Worm (Caenorhabditis elegans) whole organism, L2 larva: ENCODE results near the gene taf-11.1.

ENCODE experiments used
- C34F6.9 ChIP-seq: fragments of 150-350 bp; optimal IDR thresholded peaks from 2 replicates; lab custom pipeline; 2014; ENCODE audit warnings: missing biosample characterization, missing genetic modification characterization
- F13H6.1 ChIP-seq: sonication (generic microtip); optimal IDR thresholded peaks from 2 replicates; lab custom pipeline; 2016; ENCODE audit warnings: missing genetic modification characterization, missing compliant biosample characterization
- R02D3.7 ChIP-seq: fragments of 150-350 bp; optimal IDR thresholded peaks from 2 replicates; lab custom pipeline; 2014; ENCODE audit warnings: missing biosample characterization, missing genetic modification characterization
- Y55F3AM.14 ChIP-seq: fragments of 200-800 bp; sonication (Bioruptor generic); optimal IDR thresholded peaks from 2 replicates; lab custom pipeline; 2018; ENCODE audit warnings: mild to moderate bottlenecking, missing genetic modification characterization, missing compliant biosample characterization
- ZK546.5 ChIP-seq: sonication (generic microtip); optimal IDR thresholded peaks from 2 replicates; lab custom pipeline; 2017; ENCODE audit warnings: missing biosample characterization, missing genetic modification characterization
- alr-1 ChIP-seq: fragments of 150-350 bp; optimal IDR thresholded peaks from 2 replicates; lab custom pipeline; 2014; ENCODE audit warnings: missing biosample characterization, missing genetic modification characterization
- aly-2 ChIP-seq: fragments of 150-350 bp; optimal IDR thresholded peaks from 2 replicates; lab custom pipeline; 2014; ENCODE audit warnings: missing biosample characterization, missing genetic modification characterization
- ceh-82 ChIP-seq: fragments of 150-350 bp; optimal IDR thresholded peaks from 2 replicates; lab custom pipeline; 2014; ENCODE audit warnings: missing biosample characterization, missing genetic modification characterization
- crh-2 ChIP-seq: sonication (generic microtip); optimal IDR thresholded peaks from 2 replicates; lab custom pipeline; 2017; ENCODE audit warnings: missing biosample characterization, missing genetic modification characterization
- dmd-4 ChIP-seq: sonication (generic microtip); optimal IDR thresholded peaks from 2 replicates; lab custom pipeline; 2017; ENCODE audit warnings: missing biosample characterization, missing genetic modification characterization
- egl-27 ChIP-seq: sonication (generic microtip); optimal IDR thresholded peaks from 3 replicates; lab custom pipeline; 2017; ENCODE audit warnings: missing biosample characterization, missing genetic modification reagents, missing genetic modification characterization
- elt-1 ChIP-seq: fragments of 150-350 bp; optimal IDR thresholded peaks from 2 replicates; lab custom pipeline; 2014; ENCODE audit warnings: missing biosample characterization, missing genetic modification characterization
- elt-3 ChIP-seq: sonication (generic microtip); optimal IDR thresholded peaks from 2 replicates; lab custom pipeline; 2017; ENCODE audit warnings: missing biosample characterization, missing genetic modification characterization
- fos-1 ChIP-seq: fragments of 150-350 bp; optimal IDR thresholded peaks from 2 replicates; lab custom pipeline; 2014; ENCODE audit warnings: missing biosample characterization, missing genetic modification characterization
- gmeb-1 ChIP-seq: fragments of 150-350 bp; optimal IDR thresholded peaks from 2 replicates; lab custom pipeline; 2014; ENCODE audit warnings: missing biosample characterization, missing genetic modification characterization
- lin-39 ChIP-seq: fragments of 150-350 bp; optimal IDR thresholded peaks from 2 replicates; lab custom pipeline; 2014; ENCODE audit warnings: missing biosample characterization, missing genetic modification reagents, missing genetic modification characterization
- lsy-2 ChIP-seq, 2 experiments: fragments of 150-350 bp in 1 of 2; sonication (generic microtip) in 1 of 2; optimal IDR thresholded peaks; 2 replicates each; lab custom pipeline; 2014 to 2017; ENCODE audit warnings: missing biosample characterization in 2 of 2, missing genetic modification characterization in 2 of 2
- mbf-1 ChIP-seq: sonication (generic microtip); optimal IDR thresholded peaks from 2 replicates; lab custom pipeline; 2017; ENCODE audit warnings: missing biosample characterization, missing genetic modification characterization
- nhr-12 ChIP-seq: fragments of 150-350 bp; optimal IDR thresholded peaks from 2 replicates; lab custom pipeline; 2014; ENCODE audit warnings: missing biosample characterization, missing genetic modification characterization
- nhr-129 ChIP-seq: fragments of 150-350 bp; optimal IDR thresholded peaks from 2 replicates; lab custom pipeline; 2014; ENCODE audit warnings: missing biosample characterization, missing genetic modification characterization
- nhr-21 ChIP-seq: fragments of 150-350 bp; optimal IDR thresholded peaks from 2 replicates; lab custom pipeline; 2014; ENCODE audit warnings: missing biosample characterization, missing genetic modification characterization
- nhr-237 ChIP-seq: fragments of 150-350 bp; optimal IDR thresholded peaks from 2 replicates; lab custom pipeline; 2014; ENCODE audit warnings: missing biosample characterization, missing genetic modification characterization
- nhr-25 ChIP-seq: fragments of 150-350 bp; sonication (generic microtip); optimal IDR thresholded peaks from 3 replicates; lab custom pipeline; 2014; ENCODE audit warnings: missing biosample characterization, missing genetic modification characterization
- nhr-6 ChIP-seq: fragments of 150-350 bp; optimal IDR thresholded peaks from 2 replicates; lab custom pipeline; 2014; ENCODE audit warnings: missing biosample characterization, missing genetic modification characterization
- sem-4 ChIP-seq: fragments of 150-350 bp; optimal IDR thresholded peaks from 2 replicates; lab custom pipeline; 2014; ENCODE audit warnings: missing biosample characterization, missing genetic modification reagents, missing genetic modification characterization
- sma-3 ChIP-seq: sonication (generic microtip); optimal IDR thresholded peaks from 2 replicates; lab custom pipeline; 2016; ENCODE audit warnings: missing genetic modification reagents, missing genetic modification characterization, missing compliant biosample characterization
- sma-9 ChIP-seq, 2 experiments: fragments of 150-350 bp in 1 of 2; sonication (generic microtip) in 1 of 2; optimal IDR thresholded peaks; 2 replicates each; lab custom pipeline; 2014 to 2016; ENCODE audit warnings: missing genetic modification characterization in 2 of 2, mild to moderate bottlenecking in 1 of 2, missing biosample characterization in 1 of 2, missing compliant biosample characterization in 1 of 2, missing genetic modification reagents in 1 of 2, moderate library complexity in 1 of 2
- snpc-4 ChIP-seq: fragments of 150-350 bp; optimal IDR thresholded peaks from 2 replicates; lab custom pipeline; 2014; ENCODE audit warnings: missing biosample characterization, missing genetic modification characterization
- unc-39 ChIP-seq: fragments of 150-350 bp; optimal IDR thresholded peaks from 2 replicates; lab custom pipeline; 2014; ENCODE audit warnings: missing biosample characterization, missing genetic modification characterization
- unc-55 ChIP-seq: fragments of 150-350 bp; sonication (generic microtip); optimal IDR thresholded peaks from 3 replicates; lab custom pipeline; 2014; ENCODE audit warnings: missing biosample characterization, missing genetic modification reagents, missing genetic modification characterization
- unc-62 ChIP-seq: fragments of 150-350 bp; optimal IDR thresholded peaks from 2 replicates; lab custom pipeline; 2014; ENCODE audit warnings: missing biosample characterization, missing genetic modification reagents, missing genetic modification characterization
- zag-1 ChIP-seq: fragments of 150-350 bp; optimal IDR thresholded peaks from 2 replicates; lab custom pipeline; 2014; ENCODE audit warnings: missing biosample characterization, missing genetic modification characterization
- ztf-1 ChIP-seq: fragments of 200-800 bp; sonication (Bioruptor generic); conservative IDR thresholded peaks from 2 replicates; pipeline ENCODE4 v1.3.6; 2022; ENCODE audit warnings: missing genetic modification characterization, missing compliant biosample characterization
- ztf-4 ChIP-seq: fragments of 150-350 bp; optimal IDR thresholded peaks from 2 replicates; lab custom pipeline; 2014; ENCODE audit warnings: missing biosample characterization, missing genetic modification characterization

taf-11.1 gene

ce11 chrX:4215500-4216107 is 39.4 kb upstream of the taf-11.1 start:
- TF ChIP-seq fos-1 (peak; percentile 37), nhr-6 (tag; lab: Kevin White, UChicago) (no peak), sma-9 (GFP tag; optimal IDR thresholded peaks at IDR 0.05; lab: Kevin White, UChicago) (peak; percentile 13), sma-9 (tag; optimal IDR thresholded peaks at IDR 0.05; lab: Kevin White, UChicago) (no peak), gmeb-1 (tag; lab: Kevin White, UChicago) (peak; percentile 23)

ce11 chrX:4216894-4217293 is 38.1 kb upstream of the taf-11.1 start, which contains the start of the genes F20B6.10 and hpk-1:
Gene F20B6.10 (minus strand): TSS chrX:4217196.
Gene hpk-1 (minus strand): TSS chrX:4217290.
- no peak for TF ChIP-seq dmd-4 (tag; lab: Kevin White, UChicago)
- TF ChIP-seq sma-9 (GFP tag; optimal IDR thresholded peaks at IDR 0.05; lab: Kevin White, UChicago) = no peak
- TF ChIP-seq sma-9 (tag; optimal IDR thresholded peaks at IDR 0.05; lab: Kevin White, UChicago) = no peak
- no peak for TF ChIP-seq ztf-4 (tag; lab: Kevin White, UChicago)
- TF ChIP-seq unc-62 (GFP tag; lab: Kevin White, UChicago) = no peak
- TF ChIP-seq Y55F3AM.14 (GFP tag; lab: Kevin White, UChicago) = no peak
- TF ChIP-seq nhr-12 = no peak
- TF ChIP-seq lin-39 (tag; lab: Kevin White, UChicago) = no peak
- no peak for TF ChIP-seq mbf-1 (tag; lab: Kevin White, UChicago)
- no peak for TF ChIP-seq nhr-237
- TF ChIP-seq elt-1 (tag; lab: Kevin White, UChicago) = no peak
- TF ChIP-seq ztf-1 (GFP tag; lab: Robert Waterston, UW) = no peak
- no peak for TF ChIP-seq nhr-21 (tag; lab: Kevin White, UChicago)
- no peak for TF ChIP-seq ZK546.5 (tag; lab: Kevin White, UChicago)
- no peak for TF ChIP-seq zag-1 (tag; lab: Kevin White, UChicago)
- TF ChIP-seq unc-55 = no peak
- TF ChIP-seq aly-2 (tag; lab: Kevin White, UChicago) = no peak
- TF ChIP-seq, all 48 proteins: peak for 0

ce11 chrX:4218174-4218573 is 36.8 kb upstream of the taf-11.1 start, which contains the start of gene W01H2.2:
Gene W01H2.2 (minus strand): TSS chrX:4218458.
- no peak for TF ChIP-seq elt-1 (tag; lab: Kevin White, UChicago)
- no peak for TF ChIP-seq snpc-4 (tag; lab: Kevin White, UChicago)
- TF ChIP-seq egl-27 (tag; lab: Kevin White, UChicago) = no peak
- TF ChIP-seq nhr-129 = no peak
- no peak for TF ChIP-seq nhr-6 (tag; lab: Kevin White, UChicago)
- TF ChIP-seq R02D3.7 (tag; lab: Kevin White, UChicago) = no peak
- TF ChIP-seq Y55F3AM.14 (GFP tag; lab: Kevin White, UChicago) = no peak
- TF ChIP-seq nhr-237 = no peak
- no peak for TF ChIP-seq lsy-2 (tag; optimal IDR thresholded peaks at IDR 0.05; lab: Kevin White, UChicago)
- TF ChIP-seq unc-55 = peak; percentile 8
- no peak for TF ChIP-seq ceh-82 (tag; lab: Kevin White, UChicago)
- no peak for TF ChIP-seq unc-39 (tag; lab: Kevin White, UChicago)
- TF ChIP-seq elt-3 (tag; lab: Kevin White, UChicago) = no peak
- TF ChIP-seq alr-1 = no peak
- no peak for TF ChIP-seq ztf-4 (tag; lab: Kevin White, UChicago)
- TF ChIP-seq crh-2 (tag; lab: Kevin White, UChicago) = peak; percentile 7
- TF ChIP-seq, all 48 proteins: peak for 2

- TF ChIP-seq ztf-4 (tag; lab: Kevin White, UChicago) (no peak), sem-4 (tag; lab: Kevin White, UChicago) (no peak), nhr-129 (peak; percentile 48), lsy-2 (tag; optimal IDR thresholded peaks at IDR 0.05; lab: Kevin White, UChicago) (peak in 1 of 2 experiments; percentile 5), F13H6.1 (tag; lab: Kevin White, UChicago) (no peak), C34F6.9 (tag; lab: Kevin White, UChicago) (peak; percentile 10), sma-3 (GFP tag; lab: Kevin White, UChicago) (no peak), nhr-25 (tag; lab: Kevin White, UChicago) (no peak), crh-2 (tag; lab: Kevin White, UChicago) (peak; percentile 5), alr-1 (no peak), nhr-6 (tag; lab: Kevin White, UChicago) (no peak)
Measured at ce11 chrX:4219487-4219886, 35.5 kb upstream of the taf-11.1 start.
